Fruit fly (Drosophila melanogaster) whole organism, wandering third instar larva: Measurements from ENCODE around the gene TBC1D23.

Experiments used
- Hr78 ChIP-seq: fragments of >200 bp; optimal IDR thresholded peaks from 2 replicates; lab custom pipeline; 2017; ENCODE audit warnings: missing biosample characterization, missing genetic modification characterization
- Hr83 ChIP-seq: fragments of 200-300 bp; sonication (Bioruptor generic); optimal IDR thresholded peaks from 2 replicates; lab custom pipeline; 2016; ENCODE audit warnings: missing biosample characterization, mild to moderate bottlenecking, missing genetic modification characterization, moderate library complexity; ENCODE audit not compliant: poor library complexity, severe bottlenecking
- Rel ChIP-seq, 2 experiments: fragments of 200-800 bp; sonication (Bioruptor generic) in 1 of 2; optimal IDR thresholded peaks; 2 replicates in 1 of 2; 3 replicates in 1 of 2; lab custom pipeline; 2016 to 2019; ENCODE audit warnings: mild to moderate bottlenecking in 2 of 2, missing biosample characterization in 2 of 2, missing genetic modification characterization in 2 of 2, moderate library complexity in 1 of 2
- dmrt93B ChIP-seq: fragments of 200-800 bp; sonication (Bioruptor generic); optimal IDR thresholded peaks from 2 replicates; lab custom pipeline; 2018; ENCODE audit warnings: missing biosample characterization, mild to moderate bottlenecking, missing genetic modification characterization
- fru ChIP-seq: fragments of 200-800 bp; sonication (Bioruptor generic); optimal IDR thresholded peaks from 3 replicates; lab custom pipeline; 2016; ENCODE audit warnings: missing biosample characterization, mild to moderate bottlenecking, missing genetic modification characterization
- pan ChIP-seq: fragments of >200 bp; optimal IDR thresholded peaks from 2 replicates; lab custom pipeline; 2017
- sv ChIP-seq: fragments of 200-800 bp; sonication (Bioruptor generic); optimal IDR thresholded peaks from 3 replicates; lab custom pipeline; 2016; ENCODE audit warnings: missing biosample characterization, missing genetic modification characterization
- usp ChIP-seq: fragments of >200 bp; optimal IDR thresholded peaks from 2 replicates; lab custom pipeline; 2017; ENCODE audit warnings: missing biosample characterization, missing genetic modification characterization

- TF ChIP-seq pan (lab: Kevin White, UChicago) (no peak), Hr78 (no peak), usp (GFP tag; lab: Kevin White, UChicago) (no peak), Rel (GFP tag; optimal IDR thresholded peaks at IDR 0.05; lab: Kevin White, UChicago) (no peak), Rel (tag; optimal IDR thresholded peaks at IDR 0.05; lab: Kevin White, UChicago) (no peak), Hr83 (GFP tag; lab: Kevin White, UChicago) (no peak), sv (GFP tag; lab: Kevin White, UChicago) (no peak), fru (no peak), dmrt93B (GFP tag; lab: Kevin White, UChicago) (no peak)
These were observed 6.4 kb downstream of the TBC1D23 start for dm6 chr2L:1135495-1135894.
